Worm (Caenorhabditis elegans) whole organism, L4 larva: ENCODE results near the gene skpt-1.
A peak's percentile ranks its signal among the peaks of the same experiment; 100 is the strongest.

Experiments
- F10B5.3 ChIP-seq: sonication (generic microtip); optimal IDR thresholded peaks from 2 replicates; lab custom pipeline; 2016; ENCODE audit warnings: mild to moderate bottlenecking, missing genetic modification characterization, missing compliant biosample characterization
- F26F4.8 ChIP-seq: fragments of 200-800 bp; sonication (Bioruptor generic); conservative IDR thresholded peaks from 2 replicates; pipeline ENCODE4 v1.3.6; 2022; ENCODE audit warnings: missing genetic modification characterization, missing compliant biosample characterization
- F37D6.2 ChIP-seq: sonication (generic microtip); optimal IDR thresholded peaks from 2 replicates; lab custom pipeline; 2016; ENCODE audit warnings: mild to moderate bottlenecking, missing genetic modification characterization, missing compliant biosample characterization
- F44E2.7 ChIP-seq: fragments of 200-800 bp; sonication (Bioruptor generic); IDR thresholded peaks from 2 replicates; pipeline ENCODE4 v2.1.2; 2022; ENCODE audit warnings: missing genetic modification characterization, missing compliant biosample characterization
- F49E8.2 ChIP-seq: sonication (generic microtip); optimal IDR thresholded peaks from 2 replicates; lab custom pipeline; 2016; ENCODE audit warnings: missing compliant biosample characterization, mild to moderate bottlenecking, missing genetic modification characterization, borderline replicate concordance
- R02D3.7 ChIP-seq: fragments of 150-350 bp; sonication (generic microtip); optimal IDR thresholded peaks from 3 replicates; lab custom pipeline; 2014; ENCODE audit warnings: missing biosample characterization, missing genetic modification characterization
- T20F7.1 ChIP-seq: fragments of 200-800 bp; sonication (Bioruptor generic); optimal IDR thresholded peaks from 2 replicates; lab custom pipeline; 2018; ENCODE audit warnings: mild to moderate bottlenecking, missing genetic modification characterization, missing compliant biosample characterization
- T26A8.4 ChIP-seq: fragments of 200-800 bp; sonication (Bioruptor generic); IDR thresholded peaks from 2 replicates; pipeline ENCODE4 v1.3.6; 2022; ENCODE audit warnings: missing genetic modification characterization, missing compliant biosample characterization
- Y48G9A.11 ChIP-seq: fragments of 200-800 bp; sonication (Bioruptor generic); IDR thresholded peaks from 2 replicates; pipeline ENCODE4 v1.3.6; 2022; ENCODE audit warnings: missing genetic modification reagents, missing genetic modification characterization, missing compliant biosample characterization
- Y5F2A.4 ChIP-seq: fragments of 200-800 bp; sonication (Bioruptor generic); optimal IDR thresholded peaks from 2 replicates; lab custom pipeline; 2018; ENCODE audit warnings: mild to moderate bottlenecking, missing genetic modification characterization, missing compliant biosample characterization
- aly-2 ChIP-seq: sonication (generic microtip); optimal IDR thresholded peaks from 2 replicates; lab custom pipeline; 2018; ENCODE audit warnings: missing biosample characterization, missing genetic modification characterization
- arid-1 ChIP-seq: fragments of 200-800 bp; sonication (Bioruptor generic); conservative IDR thresholded peaks from 2 replicates; pipeline ENCODE4 v1.3.6; 2022; ENCODE audit warnings: missing genetic modification reagents, missing genetic modification characterization, missing compliant biosample characterization
- ceh-62 ChIP-seq: sonication (generic microtip); optimal IDR thresholded peaks from 2 replicates; lab custom pipeline; 2017; ENCODE audit warnings: missing biosample characterization, missing genetic modification characterization
- ceh-82 ChIP-seq: sonication (generic microtip); optimal IDR thresholded peaks from 2 replicates; lab custom pipeline; 2017; ENCODE audit warnings: missing biosample characterization, missing genetic modification characterization
- cey-2 ChIP-seq: sonication (generic microtip); optimal IDR thresholded peaks from 3 replicates; lab custom pipeline; 2017; ENCODE audit warnings: missing genetic modification characterization, mild to moderate bottlenecking, missing compliant biosample characterization, antibody characterized with exemption, borderline replicate concordance; ENCODE audit not compliant: insufficient read depth
- ctbp-1 ChIP-seq: fragments of 200-800 bp; sonication (Bioruptor generic); IDR thresholded peaks from 2 replicates; pipeline ENCODE4 v1.3.6; 2022; ENCODE audit warnings: missing genetic modification reagents, missing genetic modification characterization, missing compliant biosample characterization
- daf-12 ChIP-seq: fragments of 150-350 bp; optimal IDR thresholded peaks from 2 replicates; lab custom pipeline; 2014; ENCODE audit warnings: missing biosample characterization, missing genetic modification reagents, missing genetic modification characterization
- daf-16 ChIP-seq, 3 experiments: sonication (generic microtip); optimal IDR thresholded peaks; 2 replicates each; lab custom pipeline; 2016 to 2017; ENCODE audit warnings: missing genetic modification characterization in 3 of 3, missing genetic modification reagents in 3 of 3, mild to moderate bottlenecking in 2 of 3, missing compliant biosample characterization in 2 of 3, missing biosample characterization in 1 of 3, moderate library complexity in 1 of 3
- daf-8 ChIP-seq: fragments of 200-800 bp; sonication (Bioruptor generic); IDR thresholded peaks from 2 replicates; pipeline ENCODE4 v1.3.6; 2022; ENCODE audit warnings: missing genetic modification characterization, missing compliant biosample characterization
- egl-43 ChIP-seq: fragments of 200-800 bp; sonication (Bioruptor generic); IDR thresholded peaks from 2 replicates; pipeline ENCODE4 v1.3.6; 2022; ENCODE audit warnings: missing genetic modification reagents, missing genetic modification characterization, missing compliant biosample characterization
- fkh-10 ChIP-seq: fragments of 150-350 bp; optimal IDR thresholded peaks from 2 replicates; lab custom pipeline; 2014; ENCODE audit warnings: missing biosample characterization, missing genetic modification reagents, missing genetic modification characterization
- fos-1 ChIP-seq: fragments of 150-350 bp; optimal IDR thresholded peaks from 2 replicates; lab custom pipeline; 2014; ENCODE audit warnings: missing biosample characterization, missing genetic modification characterization
- gei-8 ChIP-seq: fragments of 200-800 bp; sonication (Bioruptor generic); optimal IDR thresholded peaks from 2 replicates; lab custom pipeline; 2018; ENCODE audit warnings: mild to moderate bottlenecking, missing genetic modification characterization, missing compliant biosample characterization
- hif-1 ChIP-seq, 2 experiments: sonication (generic microtip); optimal IDR thresholded peaks; 2 replicates each; lab custom pipeline; 2016 to 2017; ENCODE audit warnings: missing compliant biosample characterization in 2 of 2, missing genetic modification characterization in 2 of 2, missing genetic modification reagents in 2 of 2, missing genotype in 2 of 2, mild to moderate bottlenecking in 1 of 2
- hmg-1.1 ChIP-seq: fragments of 200-800 bp; sonication (Bioruptor generic); IDR thresholded peaks from 2 replicates; pipeline ENCODE4 v1.3.6; 2022; ENCODE audit warnings: missing genetic modification reagents, missing genetic modification characterization, missing compliant biosample characterization
- lim-7 ChIP-seq: fragments of 200-800 bp; sonication (Bioruptor generic); IDR thresholded peaks from 2 replicates; pipeline ENCODE4 v1.3.6; 2022; ENCODE audit warnings: missing genetic modification characterization, missing compliant biosample characterization
- lin-1 ChIP-seq: fragments of 200-800 bp; sonication (Bioruptor generic); IDR thresholded peaks from 2 replicates; pipeline ENCODE4 v1.3.6; 2022; ENCODE audit warnings: missing genetic modification reagents, missing genetic modification characterization, missing compliant biosample characterization
- lin-13 ChIP-seq: fragments of 150-350 bp; optimal IDR thresholded peaks from 2 replicates; lab custom pipeline; 2014; ENCODE audit warnings: missing biosample characterization, missing genetic modification reagents, missing genetic modification characterization
- lin-39 ChIP-seq: fragments of 150-350 bp; optimal IDR thresholded peaks from 2 replicates; lab custom pipeline; 2014; ENCODE audit warnings: missing biosample characterization, missing genetic modification reagents, missing genetic modification characterization
- lsy-2 ChIP-seq, 2 experiments: fragments of 150-350 bp in 1 of 2; sonication (generic microtip) in 1 of 2; optimal IDR thresholded peaks; 2 replicates each; lab custom pipeline; 2014 to 2017; ENCODE audit warnings: missing biosample characterization in 2 of 2, missing genetic modification characterization in 2 of 2
- mdl-1 ChIP-seq, 2 experiments: fragments of 150-350 bp in 1 of 2; sonication (generic microtip) in 1 of 2; optimal IDR thresholded peaks; 2 replicates each; lab custom pipeline; 2014 to 2017; ENCODE audit warnings: missing biosample characterization in 2 of 2, missing genetic modification characterization in 2 of 2
- mep-1 ChIP-seq: fragments of 150-350 bp; sonication (generic microtip); optimal IDR thresholded peaks from 3 replicates; lab custom pipeline; 2014; ENCODE audit warnings: missing biosample characterization, missing genetic modification characterization
- mxl-2 ChIP-seq: fragments of 200-800 bp; sonication (Bioruptor generic); conservative IDR thresholded peaks from 2 replicates; pipeline ENCODE4 v1.3.6; 2022; ENCODE audit warnings: missing genetic modification reagents, missing genetic modification characterization, missing compliant biosample characterization
- nhr-10 ChIP-seq: fragments of 150-350 bp; optimal IDR thresholded peaks from 2 replicates; lab custom pipeline; 2014; ENCODE audit warnings: missing biosample characterization, missing genetic modification characterization
- nhr-102 ChIP-seq: sonication (generic microtip); optimal IDR thresholded peaks from 2 replicates; lab custom pipeline; 2016; ENCODE audit warnings: mild to moderate bottlenecking, missing genetic modification characterization, moderate library complexity, missing compliant biosample characterization
- nhr-11 ChIP-seq: fragments of 150-350 bp; optimal IDR thresholded peaks from 2 replicates; lab custom pipeline; 2014; ENCODE audit warnings: missing biosample characterization, missing genetic modification characterization
- nhr-111 ChIP-seq: fragments of 200-800 bp; sonication (Bioruptor generic); optimal IDR thresholded peaks from 2 replicates; lab custom pipeline; 2018; ENCODE audit warnings: mild to moderate bottlenecking, missing genetic modification characterization, missing compliant biosample characterization
- nhr-41 ChIP-seq: fragments of 200-800 bp; sonication (Bioruptor generic); IDR thresholded peaks from 2 replicates; pipeline ENCODE4 v1.3.6; 2022; ENCODE audit warnings: missing genetic modification reagents, missing genetic modification characterization, missing compliant biosample characterization
- nhr-42 ChIP-seq: fragments of 200-800 bp; sonication (Bioruptor generic); IDR thresholded peaks from 2 replicates; pipeline ENCODE4 v1.3.6; 2022; ENCODE audit warnings: missing genetic modification characterization, missing compliant biosample characterization
- nhr-76 ChIP-seq: fragments of 150-350 bp; optimal IDR thresholded peaks from 2 replicates; lab custom pipeline; 2014; ENCODE audit warnings: missing biosample characterization, missing genetic modification characterization
- nhr-77 ChIP-seq: fragments of 150-350 bp; optimal IDR thresholded peaks from 2 replicates; lab custom pipeline; 2014; ENCODE audit warnings: missing biosample characterization, missing genetic modification characterization
- pha-4 ChIP-seq, 2 experiments: fragments of 150-350 bp in 1 of 2; fragments of 200-800 bp in 1 of 2; sonication (Bioruptor generic) in 1 of 2; IDR thresholded peaks in 1 of 2; optimal IDR thresholded peaks in 1 of 2; 2 replicates each; pipeline versions ENCODE4 v1.3.6 to Lab custom; 2014 to 2022; ENCODE audit warnings: missing genetic modification characterization in 2 of 2, missing genetic modification reagents in 2 of 2, missing biosample characterization in 1 of 2, missing compliant biosample characterization in 1 of 2
- pqm-1 ChIP-seq: sonication (generic microtip); optimal IDR thresholded peaks from 2 replicates; lab custom pipeline; 2017; ENCODE audit warnings: missing biosample characterization, missing genetic modification characterization
- rbr-2 ChIP-seq: sonication (generic microtip); optimal IDR thresholded peaks from 2 replicates; lab custom pipeline; 2016; ENCODE audit warnings: missing genotype, missing genetic modification characterization, missing compliant biosample characterization
- sdz-12 ChIP-seq: fragments of 200-800 bp; sonication (Bioruptor generic); optimal IDR thresholded peaks from 2 replicates; lab custom pipeline; 2018; ENCODE audit warnings: mild to moderate bottlenecking, missing genetic modification characterization, missing compliant biosample characterization
- snpc-4 ChIP-seq: fragments of 150-350 bp; optimal IDR thresholded peaks from 2 replicates; lab custom pipeline; 2014; ENCODE audit warnings: missing biosample characterization, missing genetic modification characterization
- tra-1 ChIP-seq: fragments of 200-800 bp; sonication (Bioruptor generic); IDR thresholded peaks from 2 replicates; pipeline ENCODE4 v1.3.6; 2022; ENCODE audit warnings: missing genetic modification reagents, missing genetic modification characterization, missing compliant biosample characterization
- vab-7 ChIP-seq: fragments of 200-800 bp; sonication (Bioruptor generic); IDR thresholded peaks from 2 replicates; pipeline ENCODE4 v1.3.6; 2022; ENCODE audit warnings: missing genetic modification reagents, missing genetic modification characterization, missing compliant biosample characterization
- zfp-2 ChIP-seq: sonication (generic microtip); optimal IDR thresholded peaks from 2 replicates; lab custom pipeline; 2016; ENCODE audit warnings: mild to moderate bottlenecking, missing genetic modification characterization, missing compliant biosample characterization
- zfp-3 ChIP-seq: fragments of 200-800 bp; sonication (Bioruptor generic); conservative IDR thresholded peaks from 2 replicates; pipeline ENCODE4 v1.3.6; 2022; ENCODE audit warnings: missing genetic modification reagents, missing genetic modification characterization, missing compliant biosample characterization
- zip-11 ChIP-seq: fragments of 200-800 bp; sonication (Bioruptor generic); IDR thresholded peaks from 2 replicates; pipeline ENCODE4 v1.3.6; 2022; ENCODE audit warnings: missing genetic modification characterization, missing compliant biosample characterization

The skpt-1 gene

ce11 chrIII:5421406-5421805 lies 26.8 kb downstream of the skpt-1 start (continued):
- TF ChIP-seq lin-13 (GFP tag; lab: Kevin White, UChicago) (no peak), lin-39 (tag; lab: Kevin White, UChicago) (no peak), pha-4 (GFP tag; IDR thresholded peaks at IDR 0.05; lab: Robert Waterston, UW) (0 out of 2 replicates have a peak, but pooled peaks have one; percentile 5), pha-4 (tag; optimal IDR thresholded peaks at IDR 0.05; lab: Kevin White, UChicago) (no peak), mdl-1 (tag; optimal IDR thresholded peaks at IDR 0.05; lab: Kevin White, UChicago) (peak in 1 of 2 experiments; percentile 34), daf-16 (GFP tag; optimal IDR thresholded peaks at IDR 0.05; lab: Kevin White, UChicago) (no peak), daf-16 (tag; optimal IDR thresholded peaks at IDR 0.05; lab: Kevin White, UChicago) (peak; percentile 67), lin-1 (peak; percentile 45; the same call in 1 of the 2 replicates), ctbp-1 (GFP tag; lab: Robert Waterston, UW) (no peak), zip-11 (GFP tag; lab: Robert Waterston, UW) (no peak), zfp-3 (GFP tag; lab: Robert Waterston, UW) (no peak), aly-2 (tag; lab: Kevin White, UChicago) (no peak), nhr-10 (tag; lab: Kevin White, UChicago) (no peak), F37D6.2 (tag; lab: Kevin White, UChicago) (no peak), lsy-2 (tag; optimal IDR thresholded peaks at IDR 0.05; lab: Kevin White, UChicago) (peak in 1 of 2 experiments; percentile 18), gei-8 (GFP tag; lab: Kevin White, UChicago) (no peak), mep-1 (peak; percentile 64), nhr-42 (GFP tag; lab: Robert Waterston, UW) (no peak), T26A8.4 (GFP tag; lab: Robert Waterston, UW) (no peak), ceh-82 (no peak), F49E8.2 (tag; lab: Kevin White, UChicago) (no peak), hif-1 (tag; optimal IDR thresholded peaks at IDR 0.05; lab: Kevin White, UChicago) (peak in 1 of 2 experiments; percentile 18), Y48G9A.11 (no peak), fos-1 (tag; lab: Kevin White, UChicago) (no peak), sdz-12 (GFP tag; lab: Kevin White, UChicago) (no peak), nhr-102 (tag; lab: Kevin White, UChicago) (no peak), mxl-2 (GFP tag; lab: Robert Waterston, UW) (no peak), R02D3.7 (no peak), vab-7 (GFP tag; lab: Robert Waterston, UW) (no peak), T20F7.1 (GFP tag; lab: Kevin White, UChicago) (no peak), nhr-76 (no peak), snpc-4 (no peak), F10B5.3 (tag; lab: Kevin White, UChicago) (no peak), ceh-62 (tag; lab: Kevin White, UChicago) (no peak), nhr-111 (no peak), tra-1 (GFP tag; lab: Robert Waterston, UW) (no peak), F44E2.7 (GFP tag; lab: Robert Waterston, UW) (no peak), F26F4.8 (GFP tag; lab: Robert Waterston, UW) (no peak), zfp-2 (no peak), lim-7 (GFP tag; lab: Robert Waterston, UW) (no peak), egl-43 (no peak), daf-12 (tag; lab: Kevin White, UChicago) (no peak), Y5F2A.4 (GFP tag; lab: Kevin White, UChicago) (no peak), pqm-1 (tag; lab: Kevin White, UChicago) (peak; percentile 25), fkh-10 (no peak), cey-2 (no peak), arid-1 (GFP tag; lab: Robert Waterston, UW) (no peak), hmg-1.1 (GFP tag; lab: Robert Waterston, UW) (0 out of 2 replicates have a peak, but pooled peaks have one; percentile 11), daf-8 (GFP tag; lab: Robert Waterston, UW) (no peak), nhr-41 (GFP tag; lab: Robert Waterston, UW) (no peak; the same call in 1 of the 2 replicates), nhr-77 (tag; lab: Kevin White, UChicago) (no peak), rbr-2 (tag; lab: Kevin White, UChicago) (peak; percentile 27), nhr-11 (tag; lab: Kevin White, UChicago) (peak; percentile 20)
